Fruit fly (Drosophila melanogaster) whole organism, embryonic: ENCODE measurements around the gene Prx5.

ENCODE experiments used
- ATbp ChIP-seq: fragments of 200-800 bp; sonication (Bioruptor generic); optimal IDR thresholded peaks from 2 replicates; lab custom pipeline; 2017; ENCODE audit warnings: missing biosample characterization, mild to moderate bottlenecking, missing genetic modification characterization, missing genetic modification reagents
- Abd-B ChIP-seq: fragments of 200-800 bp; sonication (Bioruptor generic); optimal IDR thresholded peaks from 2 replicates; lab custom pipeline; 2018; ENCODE audit warnings: missing biosample characterization, mild to moderate bottlenecking, missing genetic modification characterization, moderate library complexity
- Asciz ChIP-seq: fragments of 200-800 bp; sonication (Bioruptor generic); optimal IDR thresholded peaks from 2 replicates; lab custom pipeline; 2017; ENCODE audit warnings: missing biosample characterization, mild to moderate bottlenecking, missing genetic modification characterization, missing genetic modification reagents
- Atf6 ChIP-seq: fragments of 200-800 bp; sonication (Bioruptor generic); IDR thresholded peaks from 2 replicates; pipeline ENCODE4 v1.3.6; 2022; ENCODE audit warnings: missing biosample characterization, missing genetic modification characterization
- C15 ChIP-seq: fragments of 200-800 bp; sonication (Bioruptor generic); IDR thresholded peaks from 3 replicates; pipeline ENCODE4 v1.3.6; 2022; ENCODE audit warnings: missing biosample characterization, missing genetic modification characterization
- CG1024 ChIP-seq: fragments of 200-800 bp; sonication (Bioruptor generic); IDR thresholded peaks from 2 replicates; pipeline ENCODE4 v1.3.6; 2022; ENCODE audit warnings: missing biosample characterization, missing genetic modification characterization
- CG11398 ChIP-seq: fragments of 200-800 bp; sonication (Bioruptor generic); optimal IDR thresholded peaks from 2 replicates; lab custom pipeline; 2016; ENCODE audit warnings: missing biosample characterization, missing genetic modification characterization
- CG12071 ChIP-seq: fragments of 200-800 bp; sonication (Bioruptor generic); optimal IDR thresholded peaks from 3 replicates; lab custom pipeline; 2018; ENCODE audit warnings: missing biosample characterization, mild to moderate bottlenecking, missing genetic modification characterization
- CG12104 ChIP-seq: fragments of 200-800 bp; sonication (Bioruptor generic); optimal IDR thresholded peaks from 3 replicates; lab custom pipeline; 2016; ENCODE audit warnings: missing biosample characterization, missing genetic modification characterization
- CG13624 ChIP-seq: fragments of 200-800 bp; sonication (Bioruptor generic); optimal IDR thresholded peaks from 2 replicates; lab custom pipeline; 2016; ENCODE audit warnings: missing biosample characterization, missing genetic modification characterization
- CG14710 ChIP-seq: fragments of 200-800 bp; sonication (Bioruptor generic); optimal IDR thresholded peaks from 3 replicates; lab custom pipeline; 2019; ENCODE audit warnings: missing biosample characterization, mild to moderate bottlenecking, missing genetic modification characterization, moderate library complexity
- CG18262 ChIP-seq: fragments of 200-800 bp; optimal IDR thresholded peaks from 3 replicates; lab custom pipeline; 2019; ENCODE audit warnings: missing biosample characterization, mild to moderate bottlenecking, missing genetic modification characterization, moderate library complexity
- CG2129 ChIP-seq: fragments of 200-800 bp; sonication (Bioruptor generic); IDR thresholded peaks from 2 replicates; pipeline ENCODE4 v1.3.6; 2022; ENCODE audit warnings: missing biosample characterization, missing genetic modification characterization; ENCODE audit not compliant: partially characterized antibody
- CG2199 ChIP-seq: fragments of 200-800 bp; sonication (Bioruptor generic); IDR thresholded peaks from 3 replicates; pipeline ENCODE4 v1.3.6; 2022; ENCODE audit warnings: missing biosample characterization, missing genetic modification characterization
- CG2875 ChIP-seq: fragments of 200-800 bp; sonication (Bioruptor generic); optimal IDR thresholded peaks from 2 replicates; lab custom pipeline; 2017; ENCODE audit warnings: missing biosample characterization, mild to moderate bottlenecking, missing genetic modification characterization, missing genetic modification reagents
- CG34376 ChIP-seq: fragments of 200-800 bp; sonication (Bioruptor generic); optimal IDR thresholded peaks from 2 replicates; lab custom pipeline; 2018; ENCODE audit warnings: missing biosample characterization, mild to moderate bottlenecking, missing genetic modification characterization
- CG34422 ChIP-seq: fragments of 200-800 bp; sonication (Bioruptor generic); IDR thresholded peaks from 3 replicates; pipeline ENCODE4 v1.3.6; 2022; ENCODE audit warnings: missing biosample characterization, missing genetic modification characterization
- CG6791 ChIP-seq: fragments of 200-800 bp; sonication (Bioruptor generic); IDR thresholded peaks from 3 replicates; pipeline ENCODE4 v1.3.6; 2022; ENCODE audit warnings: missing biosample characterization, missing genetic modification characterization; ENCODE audit not compliant: partially characterized antibody
- CG7928 ChIP-seq: fragments of 200-800 bp; sonication (Bioruptor generic); optimal IDR thresholded peaks from 2 replicates; lab custom pipeline; 2017; ENCODE audit warnings: missing biosample characterization, mild to moderate bottlenecking, missing genetic modification characterization
- CG8290 ChIP-seq, 3 experiments: fragments of 200-800 bp; sonication (Bioruptor generic); optimal IDR thresholded peaks; 2 replicates each; lab custom pipeline; 2016 to 2019; ENCODE audit warnings: missing biosample characterization in 3 of 3, missing genetic modification characterization in 3 of 3, mild to moderate bottlenecking in 2 of 3, moderate library complexity in 1 of 3
- CTCF ChIP-seq: fragments of 200-800 bp; sonication (Bioruptor generic); optimal IDR thresholded peaks from 2 replicates; lab custom pipeline; 2017; ENCODE audit warnings: missing biosample characterization, mild to moderate bottlenecking, missing genetic modification characterization, moderate library complexity
- Dbx ChIP-seq: fragments of 200-800 bp; sonication (Bioruptor generic); IDR thresholded peaks from 3 replicates; pipeline ENCODE4 v1.3.6; 2022; ENCODE audit warnings: missing biosample characterization, missing genetic modification characterization
- Dip2 ChIP-seq: fragments of 200-800 bp; sonication (Bioruptor generic); IDR thresholded peaks from 2 replicates; pipeline ENCODE4 v1.3.6; 2022; ENCODE audit warnings: missing biosample characterization, missing genetic modification characterization
- Dll ChIP-seq: fragments of 200-800 bp; sonication (Bioruptor generic); IDR thresholded peaks from 4 replicates; pipeline ENCODE4 v1.3.6; 2022; ENCODE audit warnings: missing biosample characterization, missing genetic modification characterization; ENCODE audit not compliant: partially characterized antibody
- Drgx ChIP-seq: fragments of 200-800 bp; sonication (Bioruptor generic); IDR thresholded peaks from 2 replicates; pipeline ENCODE4 v1.3.6; 2022; ENCODE audit warnings: missing biosample characterization, missing genetic modification characterization
- ERR ChIP-seq: fragments of 200-800 bp; sonication (Bioruptor generic); optimal IDR thresholded peaks from 2 replicates; lab custom pipeline; 2016; ENCODE audit warnings: missing biosample characterization, missing genetic modification characterization
- Eip74EF ChIP-seq, 2 experiments: fragments of 200-800 bp in 1 of 2; fragments of >200 bp in 1 of 2; sonication (Bioruptor generic) in 1 of 2; optimal IDR thresholded peaks; 2 replicates each; lab custom pipeline; 2017 to 2019; ENCODE audit warnings: missing biosample characterization in 2 of 2, missing genetic modification characterization in 2 of 2, mild to moderate bottlenecking in 1 of 2, moderate library complexity in 1 of 2
- HHEX ChIP-seq: fragments of 200-800 bp; sonication (Bioruptor generic); optimal IDR thresholded peaks from 3 replicates; lab custom pipeline; 2017; ENCODE audit warnings: missing biosample characterization, mild to moderate bottlenecking, missing genetic modification characterization, missing genetic modification reagents
- Mad ChIP-seq: fragments of 200-800 bp; sonication (Bioruptor generic); optimal IDR thresholded peaks from 2 replicates; lab custom pipeline; 2016; ENCODE audit warnings: missing biosample characterization, missing genetic modification characterization
- NC2α ChIP-seq: fragments of 200-800 bp; sonication (Bioruptor generic); optimal IDR thresholded peaks from 2 replicates; lab custom pipeline; 2016; ENCODE audit warnings: missing biosample characterization, missing genetic modification characterization
- Nf-YC ChIP-seq: fragments of 200-800 bp; optimal IDR thresholded peaks from 3 replicates; lab custom pipeline; 2019; ENCODE audit warnings: missing biosample characterization, mild to moderate bottlenecking, missing genetic modification characterization, moderate library complexity
- NfI ChIP-seq: fragments of 200-800 bp; sonication (Bioruptor generic); optimal IDR thresholded peaks from 3 replicates; lab custom pipeline; 2018; ENCODE audit warnings: missing biosample characterization, mild to moderate bottlenecking, missing genetic modification characterization, moderate library complexity
- Rfx ChIP-seq: fragments of 200-800 bp; sonication (Bioruptor generic); IDR thresholded peaks from 2 replicates; pipeline ENCODE4 v1.3.6; 2022; ENCODE audit warnings: missing biosample characterization, missing genetic modification characterization
- ap ChIP-seq: fragments of 200-800 bp; sonication (Bioruptor generic); IDR thresholded peaks from 2 replicates; pipeline ENCODE4 v1.3.6; 2022; ENCODE audit warnings: missing biosample characterization, missing genetic modification characterization
- bigmax ChIP-seq: fragments of 200-800 bp; sonication (Bioruptor generic); optimal IDR thresholded peaks from 2 replicates; lab custom pipeline; 2018; ENCODE audit warnings: missing biosample characterization, mild to moderate bottlenecking, missing genetic modification characterization
- chm ChIP-seq: fragments of 200-800 bp; sonication (Bioruptor generic); IDR thresholded peaks from 2 replicates; pipeline ENCODE4 v1.3.6; 2022; ENCODE audit warnings: missing biosample characterization, missing genetic modification characterization
- dan ChIP-seq: fragments of 200-800 bp; sonication (Bioruptor generic); IDR thresholded peaks from 2 replicates; pipeline ENCODE4 v1.3.6; 2022; ENCODE audit warnings: missing biosample characterization, missing genetic modification characterization
- dati ChIP-seq: fragments of 200-800 bp; sonication (Bioruptor generic); IDR thresholded peaks from 2 replicates; pipeline ENCODE4 v1.3.6; 2022; ENCODE audit warnings: missing biosample characterization, missing genetic modification characterization
- gcm2 ChIP-seq: fragments of 200-800 bp; sonication (Bioruptor generic); optimal IDR thresholded peaks from 2 replicates; lab custom pipeline; 2016; ENCODE audit warnings: missing biosample characterization, missing genetic modification characterization
- gfzf ChIP-seq: fragments of 200-800 bp; sonication (Bioruptor generic); optimal IDR thresholded peaks from 2 replicates; lab custom pipeline; 2016; ENCODE audit warnings: missing biosample characterization, mild to moderate bottlenecking, missing genetic modification characterization, moderate library complexity
- ham ChIP-seq: fragments of 200-800 bp; sonication (Bioruptor generic); IDR thresholded peaks from 2 replicates; pipeline ENCODE4 v1.3.6; 2022; ENCODE audit warnings: missing biosample characterization, missing genetic modification characterization
- jigr1 ChIP-seq: fragments of 200-800 bp; sonication (Bioruptor generic); IDR thresholded peaks from 3 replicates; pipeline ENCODE4 v1.3.6; 2022; ENCODE audit warnings: missing biosample characterization, missing genetic modification characterization
- kay ChIP-seq: fragments of 200-800 bp; sonication (Bioruptor generic); optimal IDR thresholded peaks from 2 replicates; lab custom pipeline; 2016; ENCODE audit warnings: missing biosample characterization, missing genetic modification characterization
- kni ChIP-seq: fragments of 200-800 bp; sonication (Bioruptor generic); optimal IDR thresholded peaks from 3 replicates; lab custom pipeline; 2017; ENCODE audit warnings: mild to moderate bottlenecking, missing biosample characterization, missing genetic modification reagents, missing genetic modification characterization
- pnt ChIP-seq: fragments of 200-800 bp; sonication (Bioruptor generic); optimal IDR thresholded peaks from 3 replicates; lab custom pipeline; 2016; ENCODE audit warnings: missing biosample characterization, missing genetic modification characterization
- sr ChIP-seq: fragments of 200-800 bp; sonication (Bioruptor generic); IDR thresholded peaks from 3 replicates; pipeline ENCODE4 v1.3.6; 2022; ENCODE audit warnings: missing biosample characterization, missing genetic modification characterization
- toy ChIP-seq: fragments of 200-800 bp; sonication (Bioruptor generic); IDR thresholded peaks from 2 replicates; pipeline ENCODE4 v1.3.6; 2022; ENCODE audit warnings: missing biosample characterization, missing genetic modification characterization
- yki ChIP-seq: fragments of >200 bp; optimal IDR thresholded peaks from 3 replicates; lab custom pipeline; 2018
- zen ChIP-seq: fragments of 200-800 bp; sonication (Bioruptor generic); optimal IDR thresholded peaks from 3 replicates; lab custom pipeline; 2018; ENCODE audit warnings: missing biosample characterization, mild to moderate bottlenecking, missing genetic modification characterization, moderate library complexity
- zen2 ChIP-seq: fragments of 200-800 bp; sonication (Bioruptor generic); IDR thresholded peaks from 3 replicates; pipeline ENCODE4 v1.3.6; 2022; ENCODE audit warnings: missing biosample characterization, missing genetic modification characterization; ENCODE audit not compliant: partially characterized antibody

Prx5 gene

dm6 chr3R:18125023-18125630 lies 41.9 kb downstream of the Prx5 start (continued):
- TF ChIP-seq CG2129 (GFP tag; lab: Robert Waterston, UW) (no peak), ham (GFP tag; lab: Robert Waterston, UW) (peak; percentile 56; the same call in 1 of the 2 replicates), pnt (GFP tag; lab: Kevin White, UChicago) (peak; percentile 95), Dip2 (GFP tag; lab: Robert Waterston, UW) (peak; percentile 44; the same call in 1 of the 2 replicates), CG14710 (tag; lab: Kevin White, UChicago) (peak; percentile 52), NC2α (GFP tag; lab: Kevin White, UChicago) (no peak), bigmax (GFP tag; lab: Kevin White, UChicago) (no peak), Mad (GFP tag; lab: Kevin White, UChicago) (peak; percentile 41), C15 (GFP tag; lab: Robert Waterston, UW) (peak; percentile 69; the same call in 1 of the 3 replicates), Nf-YC (tag; lab: Kevin White, UChicago) (peak; percentile 78), Eip74EF (GFP tag; optimal IDR thresholded peaks at IDR 0.05; lab: Kevin White, UChicago) (no peak), Dbx (peak; percentile 79), CG34376 (GFP tag; lab: Kevin White, UChicago) (no peak), chm (peak; percentile 87), CTCF (GFP tag; lab: Kevin White, UChicago) (no peak), CG8290 (GFP tag; optimal IDR thresholded peaks at IDR 0.05; lab: Kevin White, UChicago) (peak; percentile 57), CG8290 (tag; optimal IDR thresholded peaks at IDR 0.05; lab: Kevin White, UChicago) (peak in 1 of 2 experiments; percentile 80), Abd-B (GFP tag; lab: Kevin White, UChicago) (peak; percentile 73), zen2 (GFP tag; lab: Robert Waterston, UW) (no peak), Atf6 (GFP tag; lab: Robert Waterston, UW) (no peak; the same call in 1 of the 2 replicates), Rfx (GFP tag; lab: Robert Waterston, UW) (peak; percentile 96), toy (GFP tag; lab: Robert Waterston, UW) (peak; percentile 45; the same call in 1 of the 2 replicates), yki (lab: Kevin White, UChicago) (no peak), CG6791 (no peak), CG2875 (GFP tag; lab: Kevin White, UChicago) (peak; percentile 48), CG1024 (GFP tag; lab: Robert Waterston, UW) (peak; percentile 75), CG18262 (peak; percentile 90), CG2199 (GFP tag; lab: Robert Waterston, UW) (peak; percentile 98), ap (peak; percentile 80), ERR (peak; percentile 56), CG7928 (GFP tag; lab: Kevin White, UChicago) (peak; percentile 36), kay (GFP tag; lab: Kevin White, UChicago) (peak; percentile 61), CG34422 (GFP tag; lab: Robert Waterston, UW) (peak; percentile 93), jigr1 (GFP tag; lab: Robert Waterston, UW) (peak; percentile 83; the same call in 2 of the 3 replicates), dan (GFP tag; lab: Robert Waterston, UW) (no peak; the same call in 1 of the 2 replicates), zen (tag; lab: Kevin White, UChicago) (peak; percentile 70), gfzf (GFP tag; lab: Kevin White, UChicago) (no peak), Asciz (GFP tag; lab: Kevin White, UChicago) (no peak), Dll (GFP tag; lab: Robert Waterston, UW) (no peak), ATbp (GFP tag; lab: Kevin White, UChicago) (peak; percentile 53), CG12071 (GFP tag; lab: Kevin White, UChicago) (no peak), dati (GFP tag; lab: Robert Waterston, UW) (peak; percentile 87), CG13624 (GFP tag; lab: Kevin White, UChicago) (peak; percentile 95), NfI (GFP tag; lab: Kevin White, UChicago) (peak; percentile 69), CG12104 (GFP tag; lab: Kevin White, UChicago) (peak; percentile 29), HHEX (GFP tag; lab: Kevin White, UChicago) (peak; percentile 56), CG11398 (peak; percentile 62), sr (GFP tag; lab: Robert Waterston, UW) (peak; percentile 93), Drgx (GFP tag; lab: Robert Waterston, UW) (peak; percentile 91), gcm2 (GFP tag; lab: Kevin White, UChicago) (peak; percentile 37), kni (GFP tag; lab: Kevin White, UChicago) (no peak)
